Worm (Caenorhabditis elegans) whole organism, midembryonic: ENCODE results near the gene R10D12.6.

ENCODE experiments used
- flt-1 ChIP-seq: fragments of 200-800 bp; sonication (Bioruptor generic); IDR thresholded peaks from 2 replicates; pipeline ENCODE4 v1.3.6; 2022; ENCODE audit warnings: missing genetic modification characterization, missing compliant biosample characterization
- med-1 ChIP-seq: sonication (generic microtip); optimal IDR thresholded peaks from 2 replicates; lab custom pipeline; 2017; ENCODE audit warnings: missing genetic modification characterization, mild to moderate bottlenecking, missing compliant biosample characterization, antibody characterized with exemption, missing genetic modification reagents; ENCODE audit not compliant: insufficient read depth

DNA sequence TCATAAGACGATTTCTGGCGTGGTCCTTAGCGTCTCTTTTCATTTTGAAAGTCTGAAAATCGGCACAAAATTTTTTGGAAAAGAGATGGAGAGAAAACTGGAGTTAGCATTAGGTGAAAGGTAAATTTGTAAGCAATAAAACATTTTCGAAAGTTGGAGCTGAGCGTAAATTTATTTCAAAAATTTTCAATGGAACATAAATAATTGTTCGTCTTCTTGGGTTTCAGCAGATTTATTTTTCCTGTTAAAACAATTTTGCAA is 40.3 kb upstream of the R10D12.6 start, which contains the start of gene C06B3.6:
- no peak for TF ChIP-seq flt-1 (GFP tag; lab: Robert Waterston, UW)
- TF ChIP-seq med-1 (GFP tag; lab: Kevin White, UChicago), result no peak
